Fruit fly (Drosophila melanogaster) Kc167 (cell line): ENCODE measurements around the gene CG15472.

Experiments used
- Myc ChIP-seq: fragments of >200 bp; optimal IDR thresholded peaks from 2 replicates; lab custom pipeline; 2017; ENCODE audit warnings: missing external identifiers
- h ChIP-seq: fragments of >200 bp; optimal IDR thresholded peaks from 3 replicates; lab custom pipeline; 2018; ENCODE audit warnings: missing external identifiers
- psq ChIP-seq: fragments of >200 bp; optimal IDR thresholded peaks from 2 replicates; lab custom pipeline; 2017; ENCODE audit warnings: missing external identifiers
- ttk ChIP-seq: sonication (Bioruptor generic); optimal IDR thresholded peaks from 2 replicates; lab custom pipeline; 2017; ENCODE audit warnings: missing external identifiers

- no peak for TF ChIP-seq Myc (lab: Kevin White, UChicago)
- no peak for TF ChIP-seq h (lab: Kevin White, UChicago)
- no peak for TF ChIP-seq psq (lab: Kevin White, UChicago)
- TF ChIP-seq ttk (lab: Kevin White, UChicago), result no peak
Measured at dm6 chrX:4770037-4770436, at the start of gene CG15472.
